Worm (Caenorhabditis elegans) whole organism, early embryonic: ENCODE measurements around the gene egl-13.

Experiments
- B0310.2 ChIP-seq: sonication (generic microtip); optimal IDR thresholded peaks from 2 replicates; lab custom pipeline; 2016; ENCODE audit warnings: mild to moderate bottlenecking, missing genetic modification characterization, missing compliant biosample characterization
- F13C5.2 ChIP-seq: sonication (generic microtip); optimal IDR thresholded peaks from 2 replicates; lab custom pipeline; 2017; ENCODE audit warnings: mild to moderate bottlenecking, missing genetic modification characterization, inconsistent platforms, missing compliant biosample characterization
- aly-1 ChIP-seq: sonication (generic microtip); optimal IDR thresholded peaks from 2 replicates; lab custom pipeline; 2016; ENCODE audit warnings: missing genetic modification characterization, missing compliant biosample characterization
- ama-1 ChIP-seq: fragments of 150-350 bp; optimal IDR thresholded peaks from 2 replicates; lab custom pipeline; 2014
- ceh-13 ChIP-seq: fragments of 200-800 bp; sonication (Bioruptor generic); optimal IDR thresholded peaks from 2 replicates; lab custom pipeline; 2018; ENCODE audit warnings: mild to moderate bottlenecking, missing genetic modification characterization, missing compliant biosample characterization
- ceh-36 ChIP-seq: sonication (generic microtip); optimal IDR thresholded peaks from 2 replicates; lab custom pipeline; 2016; ENCODE audit warnings: missing genetic modification characterization, inconsistent platforms, missing compliant biosample characterization
- ets-7 ChIP-seq: sonication (generic microtip); optimal IDR thresholded peaks from 2 replicates; lab custom pipeline; 2016; ENCODE audit warnings: missing genotype, missing genetic modification characterization, missing compliant biosample characterization
- flt-1 ChIP-seq: fragments of 200-800 bp; sonication (Bioruptor generic); IDR thresholded peaks from 2 replicates; pipeline ENCODE4 v1.3.6; 2022; ENCODE audit warnings: missing genetic modification characterization, missing compliant biosample characterization
- hmbx-1 ChIP-seq: sonication (generic microtip); optimal IDR thresholded peaks from 2 replicates; lab custom pipeline; 2016; ENCODE audit warnings: mild to moderate bottlenecking, missing genetic modification characterization, missing compliant biosample characterization
- hmg-4 ChIP-seq: fragments of 200-800 bp; sonication (Bioruptor generic); optimal IDR thresholded peaks from 2 replicates; lab custom pipeline; 2018; ENCODE audit warnings: mild to moderate bottlenecking, missing genetic modification characterization, missing compliant biosample characterization
- hnd-1 ChIP-seq: sonication (generic microtip); optimal IDR thresholded peaks from 2 replicates; lab custom pipeline; 2016; ENCODE audit warnings: missing genetic modification characterization, missing compliant biosample characterization
- pes-1 ChIP-seq: fragments of 200-800 bp; sonication (Bioruptor generic); IDR thresholded peaks from 2 replicates; pipeline ENCODE4 v1.3.6; 2022; ENCODE audit warnings: missing genetic modification reagents, missing genetic modification characterization, missing compliant biosample characterization
- scrt-1 ChIP-seq: fragments of 200-800 bp; sonication (Bioruptor generic); IDR thresholded peaks from 2 replicates; pipeline ENCODE4 v1.3.6; 2022; ENCODE audit warnings: missing genetic modification characterization, missing compliant biosample characterization
- sea-1 ChIP-seq: fragments of 200-800 bp; sonication (Bioruptor generic); conservative IDR thresholded peaks from 2 replicates; pipeline ENCODE4 v1.3.6; 2022; ENCODE audit warnings: missing genetic modification characterization, missing compliant biosample characterization
- tbx-11 ChIP-seq: fragments of 200-800 bp; sonication (Bioruptor generic); IDR thresholded peaks from 2 replicates; pipeline ENCODE4 v1.3.6; 2022; ENCODE audit warnings: missing genetic modification characterization, missing compliant biosample characterization
- tbx-37 ChIP-seq: fragments of 200-800 bp; sonication (Bioruptor generic); conservative IDR thresholded peaks from 2 replicates; pipeline ENCODE4 v1.3.6; 2022; ENCODE audit warnings: missing genetic modification reagents, missing genetic modification characterization, missing compliant biosample characterization
- tra-4 ChIP-seq: sonication (generic microtip); optimal IDR thresholded peaks from 2 replicates; lab custom pipeline; 2017; ENCODE audit warnings: missing genetic modification characterization, missing compliant biosample characterization

egl-13 gene

ce11 chrX:5663537-5663936 is at the start of gene egl-13:
Gene egl-13 (plus strand): TSS chrX:5663837.
- no peak for TF ChIP-seq aly-1 (tag; lab: Kevin White, UChicago)

DNA sequence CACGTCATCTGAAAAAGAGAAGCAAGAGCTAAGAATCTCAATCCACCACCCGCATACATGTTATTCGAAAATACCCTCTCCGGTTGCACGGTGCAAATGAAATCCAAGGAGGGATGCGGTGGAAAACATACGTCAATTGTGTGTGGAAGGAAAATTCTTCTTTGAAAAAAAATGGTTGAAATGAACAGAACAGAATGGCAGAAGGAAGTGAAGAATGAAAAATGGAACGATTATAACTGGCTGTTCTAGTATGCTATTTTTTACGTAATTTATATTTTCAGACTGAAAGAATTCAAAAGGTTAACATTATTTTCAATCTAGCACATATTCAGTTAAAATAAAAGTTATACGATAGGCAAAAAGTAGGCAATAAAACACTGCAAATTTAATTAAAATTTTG is 47.6 kb upstream of the egl-13 start:
- TF ChIP-seq ceh-13 (no peak), tra-4 (tag; lab: Kevin White, UChicago) (no peak), scrt-1 (no peak), ama-1 (lab: Kevin White, UChicago) (no peak), ets-7 (tag; lab: Kevin White, UChicago) (no peak), aly-1 (tag; lab: Kevin White, UChicago) (no peak), ceh-36 (tag; lab: Kevin White, UChicago) (no peak)

- TF ChIP-seq tbx-37 (GFP tag; lab: Robert Waterston, UW) (no peak), tra-4 (tag; lab: Kevin White, UChicago) (no peak)
Measured at ce11 chrX:5621793-5622192, 41.8 kb upstream of the egl-13 start.

- TF ChIP-seq scrt-1 (no peak), ets-7 (tag; lab: Kevin White, UChicago) (no peak), sea-1 (GFP tag; lab: Robert Waterston, UW) (no peak), ceh-36 (tag; lab: Kevin White, UChicago) (no peak), flt-1 (GFP tag; lab: Robert Waterston, UW) (no peak), ama-1 (lab: Kevin White, UChicago) (no peak), B0310.2 (tag; lab: Kevin White, UChicago) (no peak), tbx-37 (GFP tag; lab: Robert Waterston, UW) (no peak), ceh-13 (no peak), pes-1 (GFP tag; lab: Robert Waterston, UW) (no peak), hmg-4 (GFP tag; lab: Kevin White, UChicago) (no peak), hmbx-1 (no peak), F13C5.2 (tag; lab: Kevin White, UChicago) (no peak), aly-1 (tag; lab: Kevin White, UChicago) (no peak), tbx-11 (GFP tag; lab: Robert Waterston, UW) (no peak)
Measured at ce11 chrX:5628432-5628977, 35.1 kb upstream of the egl-13 start.

DNA sequence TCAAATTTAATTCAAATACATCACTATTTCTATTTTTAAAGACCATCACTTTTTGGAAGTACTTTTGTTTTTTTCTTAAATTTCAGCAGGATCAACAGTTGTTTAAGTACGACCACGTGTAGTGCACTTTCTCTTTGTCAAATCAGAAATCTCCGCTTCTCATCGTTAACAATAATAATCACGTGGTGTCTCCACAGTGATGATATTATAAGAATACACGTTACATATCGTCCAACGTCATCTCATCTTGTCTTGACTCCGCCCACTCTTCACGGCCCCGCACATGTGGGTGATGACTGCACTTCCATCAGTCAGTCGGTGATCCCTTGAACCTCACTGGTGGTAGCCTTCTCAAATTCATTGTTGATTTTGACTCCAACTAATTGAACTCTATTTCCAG is 33.7 kb upstream of the egl-13 start, which contains the start of gene argn-1:
Gene argn-1, plus strand, starts transcription at position 83 of the 400 bp plus-strand sequence.
- TF ChIP-seq sea-1 (GFP tag; lab: Robert Waterston, UW) (no peak), ets-7 (tag; lab: Kevin White, UChicago) (no peak), hnd-1 (tag; lab: Kevin White, UChicago) (no peak), scrt-1 (no peak), ceh-13 (no peak), ceh-36 (tag; lab: Kevin White, UChicago) (no peak), hmg-4 (GFP tag; lab: Kevin White, UChicago) (no peak), tbx-37 (GFP tag; lab: Robert Waterston, UW) (no peak), hmbx-1 (no peak), F13C5.2 (tag; lab: Kevin White, UChicago) (no peak), aly-1 (tag; lab: Kevin White, UChicago) (no peak), tbx-11 (GFP tag; lab: Robert Waterston, UW) (no peak), flt-1 (GFP tag; lab: Robert Waterston, UW) (no peak), B0310.2 (tag; lab: Kevin White, UChicago) (no peak), pes-1 (GFP tag; lab: Robert Waterston, UW) (no peak), tra-4 (tag; lab: Kevin White, UChicago) (no peak), ama-1 (lab: Kevin White, UChicago) (no peak)

DNA sequence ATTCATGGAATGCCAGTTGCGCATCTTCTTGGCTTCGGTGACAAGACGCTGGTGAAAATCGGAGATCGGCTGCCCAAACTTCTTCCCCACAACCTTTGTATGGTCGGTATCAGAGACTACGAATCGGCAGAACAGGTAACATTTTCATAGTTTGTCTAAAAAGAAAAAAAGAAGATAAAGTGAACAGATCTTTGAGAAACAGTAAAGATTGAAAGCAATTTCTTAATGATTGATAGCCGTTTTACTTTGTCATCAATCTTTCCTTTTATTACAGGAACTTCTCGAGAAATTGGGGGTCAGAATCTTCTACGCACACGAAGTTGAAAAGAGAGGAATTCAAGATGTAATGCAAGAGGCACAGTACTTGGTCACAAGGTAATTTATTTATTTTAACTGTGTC is 32.6 kb upstream of the egl-13 start:
- TF ChIP-seq aly-1 (tag; lab: Kevin White, UChicago) = no peak
- TF ChIP-seq ceh-13 = no peak
- TF ChIP-seq B0310.2 (tag; lab: Kevin White, UChicago) = no peak
- TF ChIP-seq tbx-11 (GFP tag; lab: Robert Waterston, UW) = no peak
- no peak for TF ChIP-seq hmbx-1
- TF ChIP-seq hmg-4 (GFP tag; lab: Kevin White, UChicago) = no peak
- no peak for TF ChIP-seq tbx-37 (GFP tag; lab: Robert Waterston, UW)
- no peak for TF ChIP-seq flt-1 (GFP tag; lab: Robert Waterston, UW)
- TF ChIP-seq tra-4 (tag; lab: Kevin White, UChicago) = no peak
- TF ChIP-seq pes-1 (GFP tag; lab: Robert Waterston, UW) = no peak
- no peak for TF ChIP-seq ama-1 (lab: Kevin White, UChicago)
- no peak for TF ChIP-seq F13C5.2 (tag; lab: Kevin White, UChicago)
- no peak for TF ChIP-seq hnd-1 (tag; lab: Kevin White, UChicago)
- TF ChIP-seq ceh-36 (tag; lab: Kevin White, UChicago) = no peak
- TF ChIP-seq scrt-1 = no peak
- no peak for TF ChIP-seq sea-1 (GFP tag; lab: Robert Waterston, UW)
- no peak for TF ChIP-seq ets-7 (tag; lab: Kevin White, UChicago)

ce11 chrX:5631626-5632025 is 32.0 kb upstream of the egl-13 start, which contains the start of gene T22B7.8:
Gene T22B7.8 (plus strand): TSS chrX:5631926.
- TF ChIP-seq tbx-11 (GFP tag; lab: Robert Waterston, UW) = no peak
- no peak for TF ChIP-seq flt-1 (GFP tag; lab: Robert Waterston, UW)
- no peak for TF ChIP-seq tbx-37 (GFP tag; lab: Robert Waterston, UW)
- TF ChIP-seq sea-1 (GFP tag; lab: Robert Waterston, UW) = no peak
- TF ChIP-seq ets-7 (tag; lab: Kevin White, UChicago) = no peak
- no peak for TF ChIP-seq hmbx-1
- no peak for TF ChIP-seq hmg-4 (GFP tag; lab: Kevin White, UChicago)
- TF ChIP-seq ama-1 (lab: Kevin White, UChicago) = no peak
- no peak for TF ChIP-seq aly-1 (tag; lab: Kevin White, UChicago)
- TF ChIP-seq B0310.2 (tag; lab: Kevin White, UChicago) = no peak
- TF ChIP-seq scrt-1 = no peak
